Worm (Caenorhabditis elegans): Measurements from ENCODE around the gene ZC477.7.

- TF ChIP-seq sea-1 (GFP tag; conservative IDR thresholded peaks at IDR 0.05) (no peak), ama-1 (optimal IDR thresholded peaks at IDR 0.05) (no peak), tbx-37 (GFP tag; conservative IDR thresholded peaks at IDR 0.05) (no peak), flt-1 (GFP tag; IDR thresholded peaks at IDR 0.05) (no peak), aly-1 (tag; optimal IDR thresholded peaks at IDR 0.05) (no peak), B0310.2 (tag; optimal IDR thresholded peaks at IDR 0.05) (no peak)
Measured at ce11 chrIV:7154356-7154755, 43.1 kb upstream of the ZC477.7 start, which contains the start of gene C34D4.2.

Data from whole organism, early embryonic.